Fruit fly (Drosophila melanogaster) whole organism, pupa: ENCODE data around the gene Gycalpha99B.
A peak's percentile ranks its signal among the peaks of the same experiment; 100 is the strongest.

Source experiments
- CG10348 ChIP-seq: fragments of 200-800 bp; sonication (Bioruptor generic); IDR thresholded peaks from 2 replicates; pipeline ENCODE4 v1.3.6; 2022; ENCODE audit warnings: missing biosample characterization, missing genetic modification characterization
- CG12605 ChIP-seq: fragments of 200-800 bp; sonication (Bioruptor generic); IDR thresholded peaks from 2 replicates; pipeline ENCODE4 v1.3.6; 2022; ENCODE audit warnings: missing biosample characterization, missing genetic modification characterization
- CG13204 ChIP-seq: fragments of 200-800 bp; sonication (Bioruptor generic); optimal IDR thresholded peaks from 2 replicates; lab custom pipeline; 2018; ENCODE audit warnings: missing biosample characterization, mild to moderate bottlenecking, missing genetic modification characterization, moderate library complexity
- CG14655 ChIP-seq: fragments of 200-800 bp; sonication (Bioruptor generic); optimal IDR thresholded peaks from 3 replicates; lab custom pipeline; 2017; ENCODE audit warnings: mild to moderate bottlenecking, missing biosample characterization, missing genetic modification reagents, missing genetic modification characterization
- CG15710 ChIP-seq: fragments of 200-800 bp; sonication (Bioruptor generic); optimal IDR thresholded peaks from 2 replicates; lab custom pipeline; 2018; ENCODE audit warnings: missing biosample characterization, mild to moderate bottlenecking, missing genetic modification characterization, moderate library complexity
- CG17806 ChIP-seq: fragments of 200-800 bp; sonication (Bioruptor generic); optimal IDR thresholded peaks from 2 replicates; lab custom pipeline; 2018; ENCODE audit warnings: missing biosample characterization, mild to moderate bottlenecking, missing genetic modification characterization, moderate library complexity
- CG32121 ChIP-seq: fragments of 200-800 bp; sonication (Bioruptor generic); IDR thresholded peaks from 2 replicates; pipeline ENCODE4 v1.3.6; 2022; ENCODE audit warnings: missing biosample characterization, missing genetic modification characterization
- CG34367 ChIP-seq: fragments of 200-800 bp; sonication (Bioruptor generic); optimal IDR thresholded peaks from 2 replicates; lab custom pipeline; 2018; ENCODE audit warnings: missing biosample characterization, mild to moderate bottlenecking, missing genetic modification characterization
- CG4496 ChIP-seq: fragments of 200-800 bp; sonication (Bioruptor generic); IDR thresholded peaks from 3 replicates; pipeline ENCODE4 v1.3.6; 2022; ENCODE audit warnings: missing biosample characterization, missing genetic modification characterization
- CG8159 ChIP-seq: fragments of 200-800 bp; sonication (Bioruptor generic); optimal IDR thresholded peaks from 3 replicates; lab custom pipeline; 2018; ENCODE audit warnings: missing biosample characterization, mild to moderate bottlenecking, missing genetic modification characterization, moderate library complexity
- CG8301 ChIP-seq: fragments of 200-800 bp; sonication (Bioruptor generic); optimal IDR thresholded peaks from 2 replicates; lab custom pipeline; 2018; ENCODE audit warnings: missing biosample characterization, mild to moderate bottlenecking, missing genetic modification characterization
- CG9948 ChIP-seq: fragments of 200-800 bp; sonication (Bioruptor generic); optimal IDR thresholded peaks from 2 replicates; lab custom pipeline; 2018; ENCODE audit warnings: missing biosample characterization, mild to moderate bottlenecking, missing genetic modification characterization, moderate library complexity
- D1 ChIP-seq: fragments of 200-800 bp; sonication (Bioruptor generic); optimal IDR thresholded peaks from 2 replicates; lab custom pipeline; 2018; ENCODE audit warnings: missing biosample characterization, mild to moderate bottlenecking, missing genetic modification characterization, moderate library complexity
- EcR ChIP-seq: fragments of 200-800 bp; sonication (Bioruptor generic); optimal IDR thresholded peaks from 3 replicates; lab custom pipeline; 2019; ENCODE audit warnings: missing biosample characterization, missing genetic modification characterization, mild to moderate bottlenecking, moderate library complexity, missing genetic modification reagents
- Ets98B ChIP-seq: fragments of 200-800 bp; sonication (Bioruptor generic); IDR thresholded peaks from 2 replicates; pipeline ENCODE4 v1.3.6; 2022; ENCODE audit warnings: missing biosample characterization, missing genetic modification characterization
- Pif1A ChIP-seq: fragments of 200-800 bp; sonication (Bioruptor generic); optimal IDR thresholded peaks from 3 replicates; lab custom pipeline; 2016; ENCODE audit warnings: missing biosample characterization, missing genetic modification characterization
- Pif1B ChIP-seq: fragments of 200-800 bp; sonication (Bioruptor generic); optimal IDR thresholded peaks from 3 replicates; lab custom pipeline; 2016; ENCODE audit warnings: missing biosample characterization, missing genetic modification characterization
- Snoo ChIP-seq: fragments of 200-800 bp; sonication (Bioruptor generic); optimal IDR thresholded peaks from 3 replicates; lab custom pipeline; 2017; ENCODE audit warnings: missing biosample characterization, mild to moderate bottlenecking, missing genetic modification characterization, inconsistent platforms
- fd96Ca ChIP-seq: fragments of 200-800 bp; sonication (Bioruptor generic); IDR thresholded peaks from 3 replicates; pipeline ENCODE4 v1.3.6; 2022; ENCODE audit warnings: missing biosample characterization, missing genetic modification characterization
- gl ChIP-seq: fragments of 200-800 bp; sonication (Bioruptor generic); optimal IDR thresholded peaks from 2 replicates; lab custom pipeline; 2018; ENCODE audit warnings: missing biosample characterization, mild to moderate bottlenecking, missing genetic modification characterization
- rn ChIP-seq: fragments of 200-800 bp; sonication (Bioruptor generic); IDR thresholded peaks from 2 replicates; pipeline ENCODE4 v1.3.6; 2022; ENCODE audit warnings: missing biosample characterization, missing genetic modification characterization

Gene Gycalpha99B

dm6 chr3R:29690539-29690852, 8.2 kb downstream of the Gycalpha99B start:
- TF ChIP-seq Snoo (tag; lab: Kevin White, UChicago) = no peak
- TF ChIP-seq Pif1A (GFP tag; lab: Kevin White, UChicago) = peak; percentile 54
- TF ChIP-seq CG15710 (tag; lab: Kevin White, UChicago) = peak; percentile 62
- peak; percentile 29 for TF ChIP-seq Ets98B (GFP tag; lab: Robert Waterston, UW)
- no peak for TF ChIP-seq gl (tag; lab: Kevin White, UChicago)
- TF ChIP-seq CG34367 = peak; percentile 57
- no peak for TF ChIP-seq rn (GFP tag; lab: Robert Waterston, UW)
- TF ChIP-seq CG13204 (GFP tag; lab: Kevin White, UChicago) = no peak
- TF ChIP-seq CG8159 = peak; percentile 77
- peak; percentile 1 for TF ChIP-seq Pif1B
- TF ChIP-seq CG32121 = no peak
- TF ChIP-seq CG8301 (tag; lab: Kevin White, UChicago) = peak; percentile 40
- no peak for TF ChIP-seq CG10348
- peak; percentile 60 for TF ChIP-seq CG17806
- TF ChIP-seq CG9948 (tag; lab: Kevin White, UChicago) = peak; percentile 57
- TF ChIP-seq D1 (tag; lab: Kevin White, UChicago) = no peak
- TF ChIP-seq EcR (GFP tag; lab: Kevin White, UChicago) = no peak
- TF ChIP-seq CG4496 (GFP tag; lab: Robert Waterston, UW) = no peak
- TF ChIP-seq fd96Ca = no peak
- TF ChIP-seq CG14655 = peak; percentile 49
- TF ChIP-seq CG12605 (GFP tag; lab: Robert Waterston, UW) = no peak

- TF ChIP-seq fd96Ca (peak; percentile 10; the same call in 1 of the 3 replicates), CG4496 (GFP tag; lab: Robert Waterston, UW) (peak; percentile 47; the same call in 1 of the 3 replicates), Ets98B (GFP tag; lab: Robert Waterston, UW) (no peak)
These were observed 8.7 kb downstream of the Gycalpha99B start for dm6 chr3R:29690960-29691527.

- TF ChIP-seq CG8159 = no peak
- TF ChIP-seq CG15710 (tag; lab: Kevin White, UChicago) = no peak
- TF ChIP-seq CG32121 = no peak
- TF ChIP-seq CG34367 = no peak
- no peak for TF ChIP-seq CG9948 (tag; lab: Kevin White, UChicago)
These were observed 9.8 kb downstream of the Gycalpha99B start, which contains the start of gene dmrt99B for dm6 chr3R:29692009-29692641. TSS of gene dmrt99B (plus strand) at chr3R:29692591.

- no peak for TF ChIP-seq CG15710 (tag; lab: Kevin White, UChicago)
- TF ChIP-seq CG34367 = no peak
- TF ChIP-seq CG32121 = no peak
- TF ChIP-seq Ets98B (GFP tag; lab: Robert Waterston, UW) = no peak
- no peak for TF ChIP-seq CG14655
- no peak for TF ChIP-seq fd96Ca
- TF ChIP-seq EcR (GFP tag; lab: Kevin White, UChicago) = no peak
- TF ChIP-seq CG8301 (tag; lab: Kevin White, UChicago) = no peak
- TF ChIP-seq Pif1B = no peak
- no peak for TF ChIP-seq CG4496 (GFP tag; lab: Robert Waterston, UW)
- no peak for TF ChIP-seq CG17806
- TF ChIP-seq rn (GFP tag; lab: Robert Waterston, UW) = no peak
- no peak for TF ChIP-seq CG8159
- TF ChIP-seq gl (tag; lab: Kevin White, UChicago) = no peak
- TF ChIP-seq CG9948 (tag; lab: Kevin White, UChicago) = no peak
- no peak for TF ChIP-seq D1 (tag; lab: Kevin White, UChicago)
- TF ChIP-seq CG13204 (GFP tag; lab: Kevin White, UChicago) = no peak
These were observed 13.4 kb downstream of the Gycalpha99B start for dm6 chr3R:29695744-29696143.

- TF ChIP-seq CG4496 (GFP tag; lab: Robert Waterston, UW) = no peak
- TF ChIP-seq D1 (tag; lab: Kevin White, UChicago) = no peak
- no peak for TF ChIP-seq EcR (GFP tag; lab: Kevin White, UChicago)
- TF ChIP-seq rn (GFP tag; lab: Robert Waterston, UW) = no peak
These were observed 14.1 kb downstream of the Gycalpha99B start for dm6 chr3R:29696359-29696758.

dm6 chr3R:29697841-29698240, 15.5 kb downstream of the Gycalpha99B start:
- TF ChIP-seq Ets98B (GFP tag; lab: Robert Waterston, UW) = no peak
- TF ChIP-seq gl (tag; lab: Kevin White, UChicago) = no peak
- no peak for TF ChIP-seq CG34367
- no peak for TF ChIP-seq CG32121
- TF ChIP-seq CG4496 (GFP tag; lab: Robert Waterston, UW) = no peak
- TF ChIP-seq CG8301 (tag; lab: Kevin White, UChicago) = no peak
- no peak for TF ChIP-seq CG14655
- TF ChIP-seq fd96Ca = no peak
- no peak for TF ChIP-seq CG15710 (tag; lab: Kevin White, UChicago)
- no peak for TF ChIP-seq CG12605 (GFP tag; lab: Robert Waterston, UW)
- TF ChIP-seq CG10348 = no peak
- no peak for TF ChIP-seq CG9948 (tag; lab: Kevin White, UChicago)
- TF ChIP-seq CG8159 = no peak
- no peak for TF ChIP-seq D1 (tag; lab: Kevin White, UChicago)
- TF ChIP-seq, all 21 proteins: peak for 0

dm6 chr3R:29699220-29699619, 16.9 kb downstream of the Gycalpha99B start:
- peak; percentile 39; the same call in 1 of the 3 replicates for TF ChIP-seq CG4496 (GFP tag; lab: Robert Waterston, UW)
- TF ChIP-seq Ets98B (GFP tag; lab: Robert Waterston, UW) = peak; percentile 58; the same call in 1 of the 2 replicates
- TF ChIP-seq Pif1B = no peak
- no peak for TF ChIP-seq CG8301 (tag; lab: Kevin White, UChicago)
- TF ChIP-seq, all 21 proteins: peak for 2
